Worm (Caenorhabditis elegans) whole organism, L1 larva: ENCODE measurements around the gene C17C3.11.

Source experiments
- C04F5.9 ChIP-seq: sonication (generic microtip); optimal IDR thresholded peaks from 2 replicates; lab custom pipeline; 2016; ENCODE audit warnings: missing genetic modification characterization, missing compliant biosample characterization
- C34B4.2 ChIP-seq: sonication (generic microtip); optimal IDR thresholded peaks from 2 replicates; lab custom pipeline; 2017; ENCODE audit warnings: mild to moderate bottlenecking, missing genetic modification characterization, missing compliant biosample characterization
- ama-1 ChIP-seq: fragments of 150-350 bp; optimal IDR thresholded peaks from 2 replicates; lab custom pipeline; 2014
- ces-1 ChIP-seq: fragments of 150-350 bp; optimal IDR thresholded peaks from 2 replicates; lab custom pipeline; 2014; ENCODE audit warnings: missing biosample characterization, missing genetic modification reagents, missing genetic modification characterization
- efl-1 ChIP-seq, 4 experiments: fragments of 150-350 bp; optimal IDR thresholded peaks in 3 of 4; peaks in 1 of 4; 1 replicate in 1 of 4; 2 replicates in 3 of 4; lab custom pipeline; 2014; ENCODE audit warnings: missing biosample characterization in 2 of 4, missing genetic modification characterization in 2 of 4, missing genetic modification reagents in 2 of 4
- egl-13 ChIP-seq: sonication (generic microtip); optimal IDR thresholded peaks from 2 replicates; lab custom pipeline; 2016; ENCODE audit warnings: missing genotype, missing genetic modification reagents, missing genetic modification characterization, missing compliant biosample characterization
- elt-2 ChIP-seq: sonication (generic microtip); optimal IDR thresholded peaks from 2 replicates; lab custom pipeline; 2016; ENCODE audit warnings: missing genetic modification characterization, mild to moderate bottlenecking, inconsistent platforms, missing compliant biosample characterization, missing genetic modification reagents
- elt-3 ChIP-seq, 6 experiments: fragments of 150-350 bp in 1 of 6; sonication (generic microtip); optimal IDR thresholded peaks; 2 replicates each; lab custom pipeline; 2017 to 2018; ENCODE audit warnings: missing biosample characterization in 6 of 6, missing genetic modification characterization in 6 of 6, inconsistent platforms in 1 of 6
- ets-5 ChIP-seq: fragments of 200-800 bp; sonication (Bioruptor generic); IDR thresholded peaks from 2 replicates; pipeline ENCODE4 v1.3.6; 2022; ENCODE audit warnings: missing genetic modification characterization, missing compliant biosample characterization
- fkh-8 ChIP-seq: sonication (generic microtip); optimal IDR thresholded peaks from 2 replicates; lab custom pipeline; 2016; ENCODE audit warnings: mild to moderate bottlenecking, missing genetic modification characterization, missing compliant biosample characterization
- hpl-2 ChIP-seq: fragments of 150-350 bp; optimal IDR thresholded peaks from 2 replicates; lab custom pipeline; 2014; ENCODE audit warnings: missing biosample characterization, missing genetic modification reagents, missing genetic modification characterization
- lin-14 ChIP-seq: fragments of 200-800 bp; sonication (Bioruptor generic); optimal IDR thresholded peaks from 2 replicates; lab custom pipeline; 2018; ENCODE audit warnings: mild to moderate bottlenecking, missing genetic modification characterization, moderate library complexity, missing compliant biosample characterization
- lin-15B ChIP-seq: fragments of 150-350 bp; sonication (generic microtip); optimal IDR thresholded peaks from 3 replicates; lab custom pipeline; 2014; ENCODE audit warnings: missing biosample characterization, missing genetic modification characterization
- lin-35 ChIP-seq, 2 experiments: fragments of 150-350 bp; optimal IDR thresholded peaks; 2 replicates each; lab custom pipeline; 2014; ENCODE audit warnings: missing biosample characterization in 2 of 2, missing genetic modification characterization in 2 of 2, missing genetic modification reagents in 2 of 2
- lsy-2 ChIP-seq, 2 experiments: fragments of 150-350 bp; optimal IDR thresholded peaks; 2 replicates each; lab custom pipeline; 2014; ENCODE audit warnings: missing biosample characterization in 2 of 2, missing genetic modification characterization in 2 of 2
- mef-2 ChIP-seq: fragments of 150-350 bp; optimal IDR thresholded peaks from 2 replicates; lab custom pipeline; 2014; ENCODE audit warnings: missing biosample characterization, missing genetic modification characterization
- mep-1 ChIP-seq: fragments of 150-350 bp; optimal IDR thresholded peaks from 2 replicates; lab custom pipeline; 2014; ENCODE audit warnings: missing biosample characterization, missing genetic modification characterization
- nhr-12 ChIP-seq: sonication (generic microtip); optimal IDR thresholded peaks from 2 replicates; lab custom pipeline; 2017; ENCODE audit warnings: missing biosample characterization, missing genetic modification characterization
- nhr-20 ChIP-seq: sonication (generic microtip); optimal IDR thresholded peaks from 2 replicates; lab custom pipeline; 2016; ENCODE audit warnings: mild to moderate bottlenecking, missing genetic modification characterization, missing compliant biosample characterization
- nhr-47 ChIP-seq: sonication (generic microtip); optimal IDR thresholded peaks from 2 replicates; lab custom pipeline; 2016; ENCODE audit warnings: mild to moderate bottlenecking, missing genetic modification characterization, moderate library complexity, missing compliant biosample characterization
- nhr-71 ChIP-seq: sonication (generic microtip); optimal IDR thresholded peaks from 2 replicates; lab custom pipeline; 2016; ENCODE audit warnings: mild to moderate bottlenecking, missing genetic modification characterization, moderate library complexity, missing compliant biosample characterization
- nhr-76 ChIP-seq: sonication (generic microtip); optimal IDR thresholded peaks from 2 replicates; lab custom pipeline; 2017; ENCODE audit warnings: missing biosample characterization, missing genetic modification characterization
- nhr-77 ChIP-seq: fragments of 150-350 bp; optimal IDR thresholded peaks from 2 replicates; lab custom pipeline; 2014; ENCODE audit warnings: missing biosample characterization, missing genetic modification characterization
- nhr-84 ChIP-seq: sonication (generic microtip); optimal IDR thresholded peaks from 2 replicates; lab custom pipeline; 2017; ENCODE audit warnings: missing biosample characterization, missing genetic modification characterization
- nhr-90 ChIP-seq: sonication (generic microtip); optimal IDR thresholded peaks from 2 replicates; lab custom pipeline; 2016; ENCODE audit warnings: mild to moderate bottlenecking, missing genetic modification characterization, missing compliant biosample characterization; ENCODE audit not compliant: poor library complexity
- pqm-1 ChIP-seq: sonication (generic microtip); optimal IDR thresholded peaks from 3 replicates; lab custom pipeline; 2017; ENCODE audit warnings: missing biosample characterization, missing genetic modification characterization
- rnt-1 ChIP-seq: sonication (generic microtip); optimal IDR thresholded peaks from 2 replicates; lab custom pipeline; 2016; ENCODE audit warnings: mild to moderate bottlenecking, missing genetic modification characterization, moderate library complexity, missing compliant biosample characterization
- snpc-4 ChIP-seq: fragments of 150-350 bp; optimal IDR thresholded peaks from 2 replicates; lab custom pipeline; 2014; ENCODE audit warnings: missing biosample characterization, missing genetic modification characterization
- snu-23 ChIP-seq: sonication (generic microtip); optimal IDR thresholded peaks from 2 replicates; lab custom pipeline; 2016; ENCODE audit warnings: missing genetic modification characterization, missing compliant biosample characterization
- sox-4 ChIP-seq: sonication (generic microtip); optimal IDR thresholded peaks from 2 replicates; lab custom pipeline; 2016; ENCODE audit warnings: missing genetic modification characterization, missing compliant biosample characterization
- sptf-1 ChIP-seq: fragments of 150-350 bp; optimal IDR thresholded peaks from 2 replicates; lab custom pipeline; 2014; ENCODE audit warnings: missing biosample characterization, missing genetic modification characterization
- tlp-1 ChIP-seq: fragments of 150-350 bp; optimal IDR thresholded peaks from 2 replicates; lab custom pipeline; 2014; ENCODE audit warnings: missing biosample characterization, missing genetic modification characterization
- unc-130 ChIP-seq: fragments of 150-350 bp; optimal IDR thresholded peaks from 2 replicates; lab custom pipeline; 2017; ENCODE audit warnings: missing biosample characterization, missing genetic modification characterization, inconsistent platforms
- unc-30 ChIP-seq: sonication (generic microtip); optimal IDR thresholded peaks from 2 replicates; lab custom pipeline; 2017; ENCODE audit warnings: missing biosample characterization, missing genetic modification characterization
- unc-62 ChIP-seq: fragments of 150-350 bp; optimal IDR thresholded peaks from 2 replicates; lab custom pipeline; 2014; ENCODE audit warnings: missing biosample characterization, missing genetic modification reagents, missing genetic modification characterization
- unc-86 ChIP-seq: sonication (generic microtip); optimal IDR thresholded peaks from 2 replicates; lab custom pipeline; 2016; ENCODE audit warnings: missing genetic modification characterization, missing compliant biosample characterization
- zip-4 ChIP-seq: fragments of 200-800 bp; sonication (Bioruptor generic); optimal IDR thresholded peaks from 2 replicates; lab custom pipeline; 2018; ENCODE audit warnings: mild to moderate bottlenecking, missing genetic modification characterization, moderate library complexity, missing compliant biosample characterization
- ztf-4 ChIP-seq: fragments of 150-350 bp; optimal IDR thresholded peaks from 2 replicates; lab custom pipeline; 2014; ENCODE audit warnings: missing biosample characterization, missing genetic modification characterization

C17C3.11 gene

ce11 chrII:5553531-5553930 is 15.9 kb downstream of the C17C3.11 start:
- TF ChIP-seq elt-2 (tag; lab: Kevin White, UChicago) (peak; percentile 98), nhr-20 (tag; lab: Kevin White, UChicago) (peak; percentile 4), mef-2 (no peak), lin-35 (GFP tag; optimal IDR thresholded peaks at IDR 0.05; lab: Kevin White, UChicago) (peak in 1 of 2 experiments; percentile 30), nhr-90 (tag; lab: Kevin White, UChicago) (peak; percentile 10), nhr-71 (peak; percentile 18), ama-1 (no peak), pqm-1 (tag; lab: Kevin White, UChicago) (peak; percentile 31)

DNA sequence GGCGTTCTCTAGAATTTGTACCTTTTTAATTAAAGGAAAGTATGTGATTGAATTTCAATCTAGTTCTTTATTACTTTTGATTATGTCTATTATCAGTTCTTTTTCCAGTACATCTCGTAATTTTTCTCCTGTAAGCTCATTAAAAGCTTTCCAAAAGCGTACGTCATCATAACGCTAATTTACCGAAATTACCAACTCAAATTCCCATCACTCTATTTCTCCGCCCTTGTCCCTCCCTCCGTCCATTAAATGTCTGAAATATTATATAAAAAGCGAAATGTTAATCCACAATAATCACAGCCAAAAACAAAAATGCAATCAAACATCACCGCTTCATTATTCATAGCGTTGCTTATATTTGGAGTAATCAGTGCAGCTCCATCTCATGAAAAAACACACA is 16.7 kb downstream of the C17C3.11 start, which contains the start of gene ins-12:
TSS of gene ins-12 (plus strand) at position 301 of the 400 bp plus-strand sequence.
- TF ChIP-seq elt-3 (tag; optimal IDR thresholded peaks at IDR 0.05; lab: Kevin White, UChicago) (no peak), fkh-8 (tag; lab: Kevin White, UChicago) (no peak), unc-130 (tag; lab: Kevin White, UChicago) (no peak), unc-86 (tag; lab: Kevin White, UChicago) (no peak)
- TF ChIP-seq, all 84 proteins: peak for 0

DNA sequence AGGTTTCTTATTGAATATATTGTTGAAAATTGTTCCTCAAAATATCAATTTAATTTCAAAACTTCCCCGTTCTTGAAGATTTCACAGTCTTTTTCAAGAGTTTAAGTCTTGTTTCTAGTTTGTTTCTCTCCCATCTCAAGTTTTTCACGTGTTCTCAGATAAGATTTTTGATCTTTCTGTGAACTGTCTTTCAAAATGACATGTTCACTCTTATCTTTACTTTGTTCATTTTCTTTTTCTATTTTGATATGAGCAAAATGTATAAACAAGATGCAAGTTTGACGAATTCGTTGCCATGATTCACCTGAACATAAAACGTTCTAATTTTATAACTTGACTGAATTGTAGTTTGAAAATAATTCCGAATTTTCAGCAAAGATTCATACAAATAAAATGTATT is 17.2 kb downstream of the C17C3.11 start:
- TF ChIP-seq nhr-77 (no peak), lsy-2 (tag; optimal IDR thresholded peaks at IDR 0.05; lab: Kevin White, UChicago) (no peak), unc-30 (tag; lab: Kevin White, UChicago) (no peak), hpl-2 (GFP tag; lab: Kevin White, UChicago) (no peak), tlp-1 (tag; lab: Kevin White, UChicago) (no peak), ztf-4 (no peak), sox-4 (no peak), C34B4.2 (tag; lab: Kevin White, UChicago) (no peak), mep-1 (no peak), sptf-1 (tag; lab: Kevin White, UChicago) (no peak), nhr-12 (tag; lab: Kevin White, UChicago) (no peak), C04F5.9 (no peak), snpc-4 (tag; lab: Kevin White, UChicago) (no peak), rnt-1 (tag; lab: Kevin White, UChicago) (no peak)

- TF ChIP-seq lin-14 (GFP tag; lab: Kevin White, UChicago) (no peak), unc-30 (tag; lab: Kevin White, UChicago) (no peak), nhr-76 (tag; lab: Kevin White, UChicago) (no peak), mep-1 (no peak), pqm-1 (tag; lab: Kevin White, UChicago) (no peak), lin-15B (tag; lab: Kevin White, UChicago) (no peak), efl-1 (optimal IDR thresholded peaks at IDR 0.05; lab: Kevin White, UChicago) (no peak), efl-1 (GFP tag; optimal IDR thresholded peaks at IDR 0.05 in 1 of 2; lab: Kevin White, UChicago) (peak in 1 of 2 experiments; percentile 76), snu-23 (GFP tag; lab: Kevin White, UChicago) (no peak), zip-4 (no peak), unc-62 (GFP tag; lab: Kevin White, UChicago) (no peak), ces-1 (GFP tag; lab: Kevin White, UChicago) (no peak), elt-2 (tag; lab: Kevin White, UChicago) (peak; percentile 66), rnt-1 (tag; lab: Kevin White, UChicago) (no peak), nhr-71 (no peak), ets-5 (GFP tag; lab: Robert Waterston, UW) (no peak), nhr-47 (no peak), egl-13 (tag; lab: Kevin White, UChicago) (no peak), nhr-84 (tag; lab: Kevin White, UChicago) (no peak)
- TF ChIP-seq, all 84 proteins: peak for 2
Measured at ce11 chrII:5555522-5555921, 17.9 kb downstream of the C17C3.11 start.
